Worm (Caenorhabditis elegans) whole organism, late embryonic: ENCODE measurements around the gene F47C12.8.

ENCODE experiments used
- C08G9.2 ChIP-seq: sonication (generic microtip); optimal IDR thresholded peaks from 2 replicates; lab custom pipeline; 2016; ENCODE audit warnings: mild to moderate bottlenecking, missing genetic modification characterization, moderate library complexity, missing compliant biosample characterization
- C38D4.7 ChIP-seq: fragments of 200-800 bp; sonication (Bioruptor generic); optimal IDR thresholded peaks from 2 replicates; lab custom pipeline; 2018; ENCODE audit warnings: mild to moderate bottlenecking, missing genetic modification characterization, moderate library complexity, missing compliant biosample characterization
- F13H6.1 ChIP-seq: sonication (generic microtip); optimal IDR thresholded peaks from 2 replicates; lab custom pipeline; 2016; ENCODE audit warnings: missing genetic modification characterization, missing compliant biosample characterization
- T23F11.4 ChIP-seq: fragments of 200-800 bp; sonication (Bioruptor generic); optimal IDR thresholded peaks from 2 replicates; lab custom pipeline; 2018; ENCODE audit warnings: mild to moderate bottlenecking, missing genetic modification characterization, missing compliant biosample characterization
- Y22D7AL.16 ChIP-seq: sonication (generic microtip); optimal IDR thresholded peaks from 2 replicates; lab custom pipeline; 2016; ENCODE audit warnings: missing genetic modification characterization, missing compliant biosample characterization
- ahr-1 ChIP-seq: sonication (generic microtip); optimal IDR thresholded peaks from 2 replicates; lab custom pipeline; 2016; ENCODE audit warnings: missing genetic modification characterization, missing compliant biosample characterization
- ama-1 ChIP-seq: fragments of 150-350 bp; optimal IDR thresholded peaks from 2 replicates; lab custom pipeline; 2014
- ceh-14 ChIP-seq: sonication (generic microtip); optimal IDR thresholded peaks from 2 replicates; lab custom pipeline; 2016; ENCODE audit warnings: missing genotype, missing genetic modification characterization, missing compliant biosample characterization
- ceh-2 ChIP-seq: sonication (generic microtip); optimal IDR thresholded peaks from 2 replicates; lab custom pipeline; 2016; ENCODE audit warnings: missing genotype, missing genetic modification characterization, missing compliant biosample characterization
- ceh-24 ChIP-seq: sonication (generic microtip); optimal IDR thresholded peaks from 2 replicates; lab custom pipeline; 2016; ENCODE audit warnings: mild to moderate bottlenecking, missing genetic modification characterization, missing compliant biosample characterization
- ceh-31 ChIP-seq: sonication (generic microtip); optimal IDR thresholded peaks from 2 replicates; lab custom pipeline; 2016; ENCODE audit warnings: missing genetic modification characterization, missing compliant biosample characterization
- che-1 ChIP-seq: sonication (generic microtip); optimal IDR thresholded peaks from 2 replicates; lab custom pipeline; 2016; ENCODE audit warnings: mild to moderate bottlenecking, missing genetic modification characterization, missing compliant biosample characterization
- dve-1 ChIP-seq: sonication (generic microtip); optimal IDR thresholded peaks from 2 replicates; lab custom pipeline; 2017; ENCODE audit warnings: antibody characterized with exemption, mild to moderate bottlenecking, missing genetic modification characterization, missing compliant biosample characterization
- elt-4 ChIP-seq: sonication (generic microtip); optimal IDR thresholded peaks from 2 replicates; lab custom pipeline; 2016; ENCODE audit warnings: missing genetic modification characterization, missing compliant biosample characterization
- ets-4 ChIP-seq: sonication (generic microtip); optimal IDR thresholded peaks from 2 replicates; lab custom pipeline; 2016; ENCODE audit warnings: missing genetic modification characterization, missing compliant biosample characterization
- eyg-1 ChIP-seq: sonication (generic microtip); optimal IDR thresholded peaks from 2 replicates; lab custom pipeline; 2016; ENCODE audit warnings: missing genotype, missing genetic modification characterization, missing compliant biosample characterization
- gmeb-2 ChIP-seq: sonication (generic microtip); optimal IDR thresholded peaks from 2 replicates; lab custom pipeline; 2016; ENCODE audit warnings: missing genetic modification characterization, inconsistent platforms, missing compliant biosample characterization
- hlh-13 ChIP-seq: fragments of 200-800 bp; sonication (Bioruptor generic); optimal IDR thresholded peaks from 2 replicates; lab custom pipeline; 2018; ENCODE audit warnings: mild to moderate bottlenecking, missing genetic modification characterization, missing compliant biosample characterization
- hlh-15 ChIP-seq: sonication (generic microtip); optimal IDR thresholded peaks from 2 replicates; lab custom pipeline; 2016; ENCODE audit warnings: missing genetic modification characterization, missing compliant biosample characterization
- hlh-30 ChIP-seq: sonication (generic microtip); optimal IDR thresholded peaks from 2 replicates; lab custom pipeline; 2017; ENCODE audit warnings: antibody characterized with exemption, missing genetic modification characterization, missing compliant biosample characterization; ENCODE audit not compliant: insufficient read depth
- hlh-6 ChIP-seq: sonication (generic microtip); optimal IDR thresholded peaks from 2 replicates; lab custom pipeline; 2016; ENCODE audit warnings: missing genotype, missing genetic modification characterization, missing compliant biosample characterization
- hlh-8 ChIP-seq: sonication (generic microtip); optimal IDR thresholded peaks from 2 replicates; lab custom pipeline; 2016; ENCODE audit warnings: missing genotype, missing genetic modification characterization, missing compliant biosample characterization
- lin-11 ChIP-seq: fragments of 200-800 bp; sonication (Bioruptor generic); optimal IDR thresholded peaks from 2 replicates; lab custom pipeline; 2018; ENCODE audit warnings: mild to moderate bottlenecking, missing genetic modification characterization, missing compliant biosample characterization
- madf-2 ChIP-seq: sonication (generic microtip); optimal IDR thresholded peaks from 2 replicates; lab custom pipeline; 2017; ENCODE audit warnings: missing genetic modification characterization, missing compliant biosample characterization
- mec-3 ChIP-seq: sonication (generic microtip); optimal IDR thresholded peaks from 2 replicates; lab custom pipeline; 2016; ENCODE audit warnings: borderline replicate concordance, missing genetic modification characterization, missing compliant biosample characterization
- nfya-1 ChIP-seq: sonication (generic microtip); optimal IDR thresholded peaks from 2 replicates; lab custom pipeline; 2017; ENCODE audit warnings: missing genetic modification characterization, mild to moderate bottlenecking, missing compliant biosample characterization, antibody characterized with exemption, moderate library complexity
- nhr-11 ChIP-seq: fragments of 150-350 bp; optimal IDR thresholded peaks from 2 replicates; lab custom pipeline; 2014; ENCODE audit warnings: missing biosample characterization, missing genetic modification characterization
- nhr-232 ChIP-seq: sonication (generic microtip); optimal IDR thresholded peaks from 2 replicates; lab custom pipeline; 2016; ENCODE audit warnings: missing genetic modification characterization, missing compliant biosample characterization
- pag-3 ChIP-seq: sonication (generic microtip); optimal IDR thresholded peaks from 2 replicates; lab custom pipeline; 2016; ENCODE audit warnings: missing compliant biosample characterization, missing genetic modification characterization, borderline replicate concordance
- pax-1 ChIP-seq: fragments of 150-350 bp; optimal IDR thresholded peaks from 2 replicates; lab custom pipeline; 2014; ENCODE audit warnings: missing biosample characterization, missing genetic modification characterization
- pha-2 ChIP-seq: sonication (generic microtip); optimal IDR thresholded peaks from 2 replicates; lab custom pipeline; 2017; ENCODE audit warnings: mild to moderate bottlenecking, missing genetic modification characterization, missing compliant biosample characterization
- pha-4 ChIP-seq: fragments of 150-350 bp; optimal IDR thresholded peaks from 2 replicates; lab custom pipeline; 2018; ENCODE audit warnings: missing biosample characterization, missing genetic modification reagents, missing genetic modification characterization
- pqm-1 ChIP-seq: sonication (generic microtip); optimal IDR thresholded peaks from 2 replicates; lab custom pipeline; 2016; ENCODE audit warnings: missing genetic modification characterization, missing compliant biosample characterization
- ref-2 ChIP-seq: sonication (generic microtip); optimal IDR thresholded peaks from 2 replicates; lab custom pipeline; 2016; ENCODE audit warnings: missing genetic modification characterization, missing compliant biosample characterization
- sox-2 ChIP-seq: fragments of 200-800 bp; sonication (Bioruptor generic); IDR thresholded peaks from 2 replicates; pipeline ENCODE4 v1.3.6; 2022; ENCODE audit warnings: missing genetic modification reagents, missing genetic modification characterization, missing compliant biosample characterization
- syd-9 ChIP-seq: sonication (generic microtip); optimal IDR thresholded peaks from 2 replicates; lab custom pipeline; 2016; ENCODE audit warnings: mild to moderate bottlenecking, missing genetic modification characterization, moderate library complexity, missing compliant biosample characterization
- unc-55 ChIP-seq: sonication (generic microtip); optimal IDR thresholded peaks from 2 replicates; lab custom pipeline; 2017; ENCODE audit warnings: missing biosample characterization, missing genetic modification reagents, missing genetic modification characterization
- unc-86 ChIP-seq: sonication (generic microtip); optimal IDR thresholded peaks from 2 replicates; lab custom pipeline; 2016; ENCODE audit warnings: missing genetic modification characterization, missing compliant biosample characterization
- zip-5 ChIP-seq: sonication (generic microtip); optimal IDR thresholded peaks from 2 replicates; lab custom pipeline; 2016; ENCODE audit warnings: missing genetic modification characterization, missing compliant biosample characterization

Gene F47C12.8

ce11 chrIV:3981601-3982000 lies 16.8 kb downstream of the F47C12.8 start, which contains the start of gene srh-223:
Gene srh-223 (plus strand): TSS chrIV:3981901.
- TF ChIP-seq Y22D7AL.16 (tag; lab: Kevin White, UChicago) = no peak
- no peak for TF ChIP-seq ceh-31 (tag; lab: Kevin White, UChicago)
- no peak for TF ChIP-seq F13H6.1 (tag; lab: Kevin White, UChicago)
- no peak for TF ChIP-seq mec-3 (tag; lab: Kevin White, UChicago)
- TF ChIP-seq pax-1 (tag; lab: Kevin White, UChicago) = no peak
- no peak for TF ChIP-seq ceh-24
- TF ChIP-seq ref-2 = no peak
- TF ChIP-seq hlh-13 (GFP tag; lab: Kevin White, UChicago) = no peak
- TF ChIP-seq, all 69 proteins: peak for 0

- TF ChIP-seq mec-3 (tag; lab: Kevin White, UChicago) (no peak), ceh-2 (tag; lab: Kevin White, UChicago) (no peak), pqm-1 (tag; lab: Kevin White, UChicago) (no peak), elt-4 (tag; lab: Kevin White, UChicago) (no peak), gmeb-2 (tag; lab: Kevin White, UChicago) (no peak), C38D4.7 (GFP tag; lab: Kevin White, UChicago) (no peak), pha-4 (tag; lab: Kevin White, UChicago) (no peak), nfya-1 (no peak), pag-3 (tag; lab: Kevin White, UChicago) (no peak), ref-2 (no peak), nhr-11 (tag; lab: Kevin White, UChicago) (no peak)
These were observed 18.9 kb downstream of the F47C12.8 start, which contains the start of gene srh-222 for ce11 chrIV:3979525-3979924. Gene srh-222 (plus strand): TSS chrIV:3979825.

ce11 chrIV:3977965-3978523 lies 20.4 kb downstream of the F47C12.8 start, which contains the start of gene srh-220:
Gene srh-220 (minus strand): TSS chrIV:3978015.
- TF ChIP-seq nhr-232 (tag; lab: Kevin White, UChicago) (no peak), ceh-14 (tag; lab: Kevin White, UChicago) (no peak), nhr-11 (tag; lab: Kevin White, UChicago) (no peak), dve-1 (tag; lab: Kevin White, UChicago) (no peak), Y22D7AL.16 (tag; lab: Kevin White, UChicago) (no peak), sox-2 (GFP tag; lab: Robert Waterston, UW) (no peak), hlh-6 (tag; lab: Kevin White, UChicago) (no peak), C38D4.7 (GFP tag; lab: Kevin White, UChicago) (no peak), unc-86 (tag; lab: Kevin White, UChicago) (no peak), hlh-30 (tag; lab: Kevin White, UChicago) (no peak), pha-4 (tag; lab: Kevin White, UChicago) (no peak), hlh-15 (no peak), ama-1 (lab: Kevin White, UChicago) (no peak), madf-2 (tag; lab: Kevin White, UChicago) (no peak), pha-2 (no peak), syd-9 (tag; lab: Kevin White, UChicago) (no peak), gmeb-2 (tag; lab: Kevin White, UChicago) (no peak), eyg-1 (tag; lab: Kevin White, UChicago) (no peak)

- TF ChIP-seq zip-5 (tag; lab: Kevin White, UChicago) = no peak
- no peak for TF ChIP-seq ceh-14 (tag; lab: Kevin White, UChicago)
- TF ChIP-seq C08G9.2 (tag; lab: Kevin White, UChicago) = no peak
- no peak for TF ChIP-seq che-1
- TF ChIP-seq ahr-1 (tag; lab: Kevin White, UChicago) = no peak
- TF ChIP-seq ref-2 = no peak
- no peak for TF ChIP-seq lin-11 (tag; lab: Kevin White, UChicago)
- no peak for TF ChIP-seq unc-55
- no peak for TF ChIP-seq pag-3 (tag; lab: Kevin White, UChicago)
- no peak for TF ChIP-seq hlh-13 (GFP tag; lab: Kevin White, UChicago)
- no peak for TF ChIP-seq hlh-8 (tag; lab: Kevin White, UChicago)
- no peak for TF ChIP-seq ets-4 (tag; lab: Kevin White, UChicago)
- TF ChIP-seq T23F11.4 = no peak
- no peak for TF ChIP-seq syd-9 (tag; lab: Kevin White, UChicago)
- no peak for TF ChIP-seq nfya-1
These were observed 25.4 kb downstream of the F47C12.8 start, which contains the start of gene clec-79 for ce11 chrIV:3973049-3973448. Gene clec-79 (plus strand): TSS chrIV:3973349.
